Worm (Caenorhabditis elegans) whole organism, midembryonic: ENCODE measurements around the gene K05F6.14.

Experiments used
- flt-1 ChIP-seq: fragments of 200-800 bp; sonication (Bioruptor generic); IDR thresholded peaks from 2 replicates; pipeline ENCODE4 v1.3.6; 2022; ENCODE audit warnings: missing genetic modification characterization, missing compliant biosample characterization
- ref-1 ChIP-seq: fragments of 200-800 bp; sonication (Bioruptor generic); conservative IDR thresholded peaks from 2 replicates; pipeline ENCODE4 v1.3.6; 2022; ENCODE audit warnings: missing genetic modification reagents, missing genetic modification characterization, missing compliant biosample characterization
- tab-1 ChIP-seq: fragments of 200-800 bp; sonication (Bioruptor generic); IDR thresholded peaks from 2 replicates; pipeline ENCODE4 v1.3.6; 2022; ENCODE audit warnings: missing genetic modification characterization, missing compliant biosample characterization

DNA sequence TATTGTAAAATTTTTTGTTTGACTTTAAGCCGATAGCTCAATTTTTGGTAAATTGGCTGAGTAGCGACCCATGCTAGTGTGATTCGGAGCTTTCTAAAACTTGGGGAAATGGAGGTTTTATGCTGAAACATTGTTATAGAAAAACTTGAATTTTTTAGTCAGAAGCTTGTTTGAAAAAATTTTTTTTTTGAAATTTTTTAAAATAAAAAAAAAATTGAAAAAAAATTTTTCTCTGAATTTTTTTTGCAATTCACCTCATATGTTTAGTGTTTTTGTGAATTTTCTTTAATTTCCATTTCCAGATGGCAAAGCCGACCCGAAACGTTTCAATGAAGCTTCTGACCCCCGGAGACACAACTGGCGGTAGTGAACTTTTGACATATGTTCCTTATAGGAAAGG is 32.9 kb upstream of the K05F6.14 start, which contains the start of gene Y51H7BR.4:
- TF ChIP-seq ref-1 (GFP tag; lab: Robert Waterston, UW) (no peak), flt-1 (GFP tag; lab: Robert Waterston, UW) (no peak), tab-1 (GFP tag; lab: Robert Waterston, UW) (no peak)
